Fruit fly (Drosophila melanogaster): ENCODE measurements around the gene CG14143.
A peak's percentile ranks its signal among the peaks of the same experiment; 100 is the strongest.

The CG14143 gene

dm6 chr3L:11119901-11120418, 14.8 kb upstream of the CG14143 start:
- TF ChIP-seq CG32264 (GFP tag; optimal IDR thresholded peaks at IDR 0.05) (no peak), N (GFP tag; optimal IDR thresholded peaks at IDR 0.05) (peak; percentile 82), h (GFP tag; optimal IDR thresholded peaks at IDR 0.05) (peak; percentile 34), dsf (GFP tag; optimal IDR thresholded peaks at IDR 0.05; ENCODE audit: borderline replicate concordance) (no peak), CrebA (GFP tag; optimal IDR thresholded peaks at IDR 0.05; ENCODE audit: borderline replicate concordance) (no peak), ey (GFP tag; optimal IDR thresholded peaks at IDR 0.05) (no peak), jim (GFP tag; optimal IDR thresholded peaks at IDR 0.05) (peak; percentile 12), pan (optimal IDR thresholded peaks at IDR 0.05) (no peak), GATAd (GFP tag; optimal IDR thresholded peaks at IDR 0.05) (no peak), br (GFP tag; optimal IDR thresholded peaks at IDR 0.05) (no peak), psq (GFP tag; optimal IDR thresholded peaks at IDR 0.05) (peak; percentile 18), Jra (GFP tag; optimal IDR thresholded peaks at IDR 0.05) (no peak), sv (GFP tag; optimal IDR thresholded peaks at IDR 0.05) (peak; percentile 3), Vsx2 (GFP tag; optimal IDR thresholded peaks at IDR 0.05; ENCODE audit: partially characterized antibody) (no peak), rgr (GFP tag; optimal IDR thresholded peaks at IDR 0.05) (no peak), dl (GFP tag; optimal IDR thresholded peaks at IDR 0.05; ENCODE audit: insufficient read depth in 1 of 2, partially characterized antibody in 2 of 2) (no peak), Hr83 (GFP tag; optimal IDR thresholded peaks at IDR 0.05; ENCODE audit: poor library complexity, severe bottlenecking) (no peak), tai (GFP tag; optimal IDR thresholded peaks at IDR 0.05) (no peak), Dif (GFP tag; optimal IDR thresholded peaks at IDR 0.05; ENCODE audit: partially characterized antibody) (no peak), usp (GFP tag; optimal IDR thresholded peaks at IDR 0.05) (no peak)

dm6 chr3L:11120419-11120958, 14.3 kb upstream of the CG14143 start, which contains the start of the genes FoxK and mRpL2:
FoxK (minus strand) TSS chr3L:11120783.
mRpL2 (plus strand) TSS chr3L:11120847.
- no peak for TF ChIP-seq h (GFP tag; optimal IDR thresholded peaks at IDR 0.05)
- peak; percentile 41 for TF ChIP-seq dsf (GFP tag; optimal IDR thresholded peaks at IDR 0.05; ENCODE audit: borderline replicate concordance)
- no peak for TF ChIP-seq GATAd (GFP tag; optimal IDR thresholded peaks at IDR 0.05)
- TF ChIP-seq psq (GFP tag; optimal IDR thresholded peaks at IDR 0.05): peak; percentile 55
- peak; percentile 25 for TF ChIP-seq HLH106 (tag; optimal IDR thresholded peaks at IDR 0.05)
- TF ChIP-seq Abd-B (GFP tag; optimal IDR thresholded peaks at IDR 0.05): no peak
- TF ChIP-seq sv (GFP tag; optimal IDR thresholded peaks at IDR 0.05): no peak
- TF ChIP-seq fru (GFP tag; optimal IDR thresholded peaks at IDR 0.05): peak; percentile 24
- no peak for TF ChIP-seq lola (GFP tag; optimal IDR thresholded peaks at IDR 0.05)
- TF ChIP-seq Vsx2 (GFP tag; optimal IDR thresholded peaks at IDR 0.05; ENCODE audit: partially characterized antibody): no peak
- TF ChIP-seq jim (GFP tag; optimal IDR thresholded peaks at IDR 0.05): no peak
- peak; percentile 12 for TF ChIP-seq CG32264 (GFP tag; optimal IDR thresholded peaks at IDR 0.05)
- TF ChIP-seq Dfd (GFP tag; optimal IDR thresholded peaks at IDR 0.05): no peak
- TF ChIP-seq pan (optimal IDR thresholded peaks at IDR 0.05): no peak
- TF ChIP-seq Rel (GFP tag; optimal IDR thresholded peaks at IDR 0.05): peak; percentile 87
- peak; percentile 78 for TF ChIP-seq Rel (tag; optimal IDR thresholded peaks at IDR 0.05)
- peak; percentile 9 for TF ChIP-seq CG9705 (GFP tag; optimal IDR thresholded peaks at IDR 0.05)
- TF ChIP-seq Mio (GFP tag; optimal IDR thresholded peaks at IDR 0.05): no peak
- peak; percentile 27 for TF ChIP-seq woc (GFP tag; optimal IDR thresholded peaks at IDR 0.05)
- TF ChIP-seq brk (GFP tag; optimal IDR thresholded peaks at IDR 0.05): peak; percentile 37
- no peak for TF ChIP-seq tai (GFP tag; optimal IDR thresholded peaks at IDR 0.05)
- no peak for TF ChIP-seq Hr78 (GFP tag; optimal IDR thresholded peaks at IDR 0.05)
- TF ChIP-seq Jra (GFP tag; optimal IDR thresholded peaks at IDR 0.05): peak; percentile 14
- TF ChIP-seq foxo (GFP tag; optimal IDR thresholded peaks at IDR 0.05): peak; percentile 25 to 56
- no peak for TF ChIP-seq dl (GFP tag; optimal IDR thresholded peaks at IDR 0.05; ENCODE audit: insufficient read depth in 1 of 2, partially characterized antibody in 2 of 2)
- TF ChIP-seq dmrt93B (GFP tag; optimal IDR thresholded peaks at IDR 0.05): no peak
- TF ChIP-seq br (GFP tag; optimal IDR thresholded peaks at IDR 0.05): no peak
- no peak for TF ChIP-seq N (GFP tag; optimal IDR thresholded peaks at IDR 0.05)
- TF ChIP-seq sage (GFP tag; optimal IDR thresholded peaks at IDR 0.05): peak; percentile 82
- TF ChIP-seq CrebA (GFP tag; optimal IDR thresholded peaks at IDR 0.05; ENCODE audit: borderline replicate concordance): no peak
- peak; percentile 81 for TF ChIP-seq Sp1 (GFP tag; optimal IDR thresholded peaks at IDR 0.05)
- peak; percentile 9 for TF ChIP-seq Myc (optimal IDR thresholded peaks at IDR 0.05)
- TF ChIP-seq rgr (GFP tag; optimal IDR thresholded peaks at IDR 0.05): peak; percentile 38
- no peak for TF ChIP-seq Hr83 (GFP tag; optimal IDR thresholded peaks at IDR 0.05; ENCODE audit: poor library complexity, severe bottlenecking)
- TF ChIP-seq OdsH (GFP tag; optimal IDR thresholded peaks at IDR 0.05): no peak
- TF ChIP-seq Dif (GFP tag; optimal IDR thresholded peaks at IDR 0.05; ENCODE audit: partially characterized antibody): peak; percentile 1
- TF ChIP-seq usp (GFP tag; optimal IDR thresholded peaks at IDR 0.05): no peak
- TF ChIP-seq Hnf4 (GFP tag; optimal IDR thresholded peaks at IDR 0.05): peak; percentile 46

Measured in whole organism, wandering third instar larva.